Worm (Caenorhabditis elegans) whole organism, dauer: ENCODE measurements around the gene srh-169.

Experiments
- unc-62 ChIP-seq: sonication (generic microtip); optimal IDR thresholded peaks from 2 replicates; lab custom pipeline; 2017; ENCODE audit warnings: missing biosample characterization, missing genetic modification reagents, missing genetic modification characterization

srh-169 gene

ce11 chrV:4047541-4047940, at the start of gene srh-169:
srh-169 (plus strand) TSS chrV:4047841.
- no peak for TF ChIP-seq unc-62 (GFP tag; lab: Kevin White, UChicago)

ce11 chrV:4004577-4004976, 43.1 kb upstream of the srh-169 start:
- TF ChIP-seq unc-62 (GFP tag; lab: Kevin White, UChicago): no peak

ce11 chrV:4005219-4005618, 42.4 kb upstream of the srh-169 start, which contains the start of gene srh-8:
srh-8 (plus strand) TSS chrV:4005519.
- TF ChIP-seq unc-62 (GFP tag; lab: Kevin White, UChicago): no peak

ce11 chrV:4007927-4008326, 39.7 kb upstream of the srh-169 start, which contains the start of gene srh-7:
srh-7 (plus strand) TSS chrV:4008227.
- no peak for TF ChIP-seq unc-62 (GFP tag; lab: Kevin White, UChicago)

ce11 chrV:4010170-4010569, 37.5 kb upstream of the srh-169 start, which contains the start of gene srh-4:
srh-4 (plus strand) TSS chrV:4010470.
- no peak for TF ChIP-seq unc-62 (GFP tag; lab: Kevin White, UChicago)

- TF ChIP-seq unc-62 (GFP tag; lab: Kevin White, UChicago): no peak
Observed at ce11 chrV:4016780-4017179, 30.9 kb upstream of the srh-169 start, which contains the start of gene srw-89. srw-89 (plus strand) TSS chrV:4017080.

ce11 chrV:4018591-4018990, 29.1 kb upstream of the srh-169 start:
- TF ChIP-seq unc-62 (GFP tag; lab: Kevin White, UChicago): no peak

- no peak for TF ChIP-seq unc-62 (GFP tag; lab: Kevin White, UChicago)
Observed at ce11 chrV:4019188-4019587, 28.5 kb upstream of the srh-169 start, which contains the start of gene K09D9.3. K09D9.3 (plus strand) TSS chrV:4019488.

- TF ChIP-seq unc-62 (GFP tag; lab: Kevin White, UChicago): no peak
Observed at ce11 chrV:4021776-4022175, 25.9 kb upstream of the srh-169 start, which contains the start of gene K09D9.14. K09D9.14 (minus strand) TSS chrV:4021876.

- no peak for TF ChIP-seq unc-62 (GFP tag; lab: Kevin White, UChicago)
Observed at ce11 chrV:4022309-4022708, 25.3 kb upstream of the srh-169 start, which contains the start of gene cyp-35A3. cyp-35A3 (plus strand) TSS chrV:4022609.

- no peak for TF ChIP-seq unc-62 (GFP tag; lab: Kevin White, UChicago)
Observed at ce11 chrV:4024777-4025176, 22.9 kb upstream of the srh-169 start, which contains the start of gene K09D9.1. K09D9.1 (plus strand) TSS chrV:4025047.

- TF ChIP-seq unc-62 (GFP tag; lab: Kevin White, UChicago): no peak
Observed at ce11 chrV:4029627-4030026, 18.0 kb upstream of the srh-169 start.

ce11 chrV:4031319-4031718, 16.3 kb upstream of the srh-169 start, which contains the start of gene cyp-35A4:
cyp-35A4 (plus strand) TSS chrV:4031619.
- no peak for TF ChIP-seq unc-62 (GFP tag; lab: Kevin White, UChicago)

- TF ChIP-seq unc-62 (GFP tag; lab: Kevin White, UChicago): no peak
Observed at ce11 chrV:4034303-4034702, 13.3 kb upstream of the srh-169 start, which contains the start of gene C49G7.7. C49G7.7 (plus strand) TSS chrV:4034476.

- TF ChIP-seq unc-62 (GFP tag; lab: Kevin White, UChicago): no peak
Observed at ce11 chrV:4035811-4036210, 11.8 kb upstream of the srh-169 start, which contains the start of gene C49G7.13. C49G7.13 (plus strand) TSS chrV:4036111.

ce11 chrV:4038110-4038509, 9.5 kb upstream of the srh-169 start, which contains the start of gene C49G7.12:
C49G7.12 (plus strand) TSS chrV:4038410.
- no peak for TF ChIP-seq unc-62 (GFP tag; lab: Kevin White, UChicago)

- no peak for TF ChIP-seq unc-62 (GFP tag; lab: Kevin White, UChicago)
Observed at ce11 chrV:4038557-4038956, 9.1 kb upstream of the srh-169 start.
